Worm (Caenorhabditis elegans): ENCODE results near the gene B0228.9.
A peak's percentile ranks its signal among the peaks of the same experiment; 100 is the strongest.

B0228.9 gene

DNA sequence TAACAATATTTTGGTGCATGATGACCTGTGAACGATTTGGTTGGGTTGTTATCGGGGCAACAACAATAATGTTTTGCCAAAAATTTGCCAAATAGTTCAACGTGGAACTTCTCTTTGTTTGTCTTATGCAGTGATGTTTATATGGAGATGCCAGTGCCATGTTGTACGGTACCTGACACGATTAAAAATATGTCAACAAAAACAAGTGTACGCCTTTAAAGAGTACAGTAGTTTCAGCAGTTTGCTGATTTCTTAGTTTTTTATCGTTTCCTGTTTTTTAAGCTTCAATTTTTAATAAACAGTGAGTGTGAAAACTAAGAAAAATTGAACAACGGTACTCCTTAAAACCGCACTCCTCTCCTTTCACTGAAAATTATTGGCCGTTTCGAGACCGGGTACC lies 14.8 kb upstream of the B0228.9 start:
- TF ChIP-seq nhr-23 (tag; optimal IDR thresholded peaks at IDR 0.05) (no peak), pqm-1 (tag; optimal IDR thresholded peaks at IDR 0.05) (no peak), nhr-12 (tag; optimal IDR thresholded peaks at IDR 0.05) (no peak), elt-3 (tag; optimal IDR thresholded peaks at IDR 0.05) (no peak), elt-2 (tag; optimal IDR thresholded peaks at IDR 0.05) (no peak), ceh-16 (tag; optimal IDR thresholded peaks at IDR 0.05) (no peak), nhr-77 (tag; optimal IDR thresholded peaks at IDR 0.05) (no peak), ceh-28 (tag; optimal IDR thresholded peaks at IDR 0.05) (no peak), ceh-9 (tag; optimal IDR thresholded peaks at IDR 0.05) (no peak), nhr-76 (tag; optimal IDR thresholded peaks at IDR 0.05) (no peak), hmg-11 (tag; optimal IDR thresholded peaks at IDR 0.05) (no peak), fkh-10 (GFP tag; optimal IDR thresholded peaks at IDR 0.05) (no peak), ztf-11 (tag; optimal IDR thresholded peaks at IDR 0.05) (no peak), pha-4 (tag; optimal IDR thresholded peaks at IDR 0.05) (no peak), eor-1 (tag; optimal IDR thresholded peaks at IDR 0.05) (no peak), nhr-67 (tag; optimal IDR thresholded peaks at IDR 0.05) (no peak), fos-1 (tag; optimal IDR thresholded peaks at IDR 0.05) (no peak), nhr-43 (tag; optimal IDR thresholded peaks at IDR 0.05; ENCODE audit: poor library complexity, severe bottlenecking) (no peak), lin-15B (tag; optimal IDR thresholded peaks at IDR 0.05) (no peak), mdl-1 (tag; optimal IDR thresholded peaks at IDR 0.05) (no peak)

DNA sequence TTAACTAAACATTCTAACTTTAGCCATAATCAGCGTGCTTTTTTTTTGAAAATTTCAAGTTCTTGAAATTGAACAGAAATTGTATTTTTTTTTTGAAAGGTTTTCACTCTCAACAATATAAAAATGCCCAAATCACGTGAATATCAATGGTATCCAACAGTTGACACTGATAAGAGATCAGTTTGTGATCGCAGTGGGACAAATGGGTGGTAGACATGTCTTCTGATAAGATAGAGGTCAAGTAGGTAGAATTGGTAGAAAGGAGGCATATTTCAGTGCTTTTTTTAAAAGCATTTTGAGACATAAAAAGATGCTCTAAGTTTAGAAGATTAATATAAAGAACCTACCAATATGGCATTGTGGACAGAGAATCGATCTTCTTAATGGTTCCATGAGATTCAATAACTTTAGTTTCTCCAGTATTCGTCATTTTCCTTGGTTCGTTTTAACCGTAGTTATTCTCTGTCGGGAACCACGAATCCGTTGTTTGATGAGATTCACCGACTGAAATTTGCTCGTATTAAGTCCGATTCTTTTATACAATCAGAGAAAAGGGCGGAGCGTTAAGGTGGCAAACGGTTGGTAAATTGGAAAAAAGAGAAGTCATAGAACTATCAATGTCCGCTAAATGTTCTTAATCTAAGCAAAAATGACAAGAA lies 14.0 kb upstream of the B0228.9 start, which contains the start of gene mthf-1:
Gene mthf-1 (minus strand): TSS at position 504 of the 659 bp plus-strand sequence.
- TF ChIP-seq jun-1 (tag; optimal IDR thresholded peaks at IDR 0.05) (no peak), egl-27 (tag; optimal IDR thresholded peaks at IDR 0.05) (peak; percentile 5), pha-4 (tag; optimal IDR thresholded peaks at IDR 0.05) (peak; percentile 49), nhr-43 (tag; optimal IDR thresholded peaks at IDR 0.05; ENCODE audit: poor library complexity, severe bottlenecking) (peak; percentile 40), ama-1 (optimal IDR thresholded peaks at IDR 0.05) (peak; percentile 45), elt-2 (tag; optimal IDR thresholded peaks at IDR 0.05) (peak; percentile 94), elt-3 (tag; optimal IDR thresholded peaks at IDR 0.05) (peak in 2 of 3 experiments; percentile 36 to 87), nhr-23 (tag; optimal IDR thresholded peaks at IDR 0.05) (peak; percentile 58), nfya-1 (tag; optimal IDR thresholded peaks at IDR 0.05; ENCODE audit: insufficient read depth) (no peak), pqm-1 (tag; optimal IDR thresholded peaks at IDR 0.05) (peak; percentile 70), aly-2 (tag; optimal IDR thresholded peaks at IDR 0.05) (no peak)

DNA sequence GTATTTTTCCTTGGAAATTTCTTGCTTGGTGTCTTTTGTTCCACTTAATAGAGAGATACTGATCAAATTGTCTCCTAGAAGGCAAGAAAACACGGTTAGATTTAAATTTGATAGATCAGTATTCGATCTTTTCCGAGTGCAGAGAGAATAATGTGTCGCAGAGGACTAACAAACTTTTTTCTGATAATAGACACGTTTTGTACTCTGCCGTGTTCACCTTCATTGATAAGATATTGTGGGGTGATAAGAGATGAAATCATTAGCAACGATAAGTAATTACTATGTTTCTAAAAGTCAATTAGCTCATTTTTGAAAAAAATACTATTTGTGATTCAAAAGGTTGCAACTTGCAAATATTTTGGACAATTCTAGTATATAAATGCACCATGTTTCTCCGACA lies 13.2 kb upstream of the B0228.9 start:
- TF ChIP-seq mml-1 (tag; optimal IDR thresholded peaks at IDR 0.05) (no peak), zag-1 (tag; optimal IDR thresholded peaks at IDR 0.05) (no peak), ZK546.5 (tag; optimal IDR thresholded peaks at IDR 0.05) (no peak), ama-1 (optimal IDR thresholded peaks at IDR 0.05) (no peak), nhr-76 (tag; optimal IDR thresholded peaks at IDR 0.05) (no peak), ceh-16 (tag; optimal IDR thresholded peaks at IDR 0.05) (no peak), nhr-23 (tag; optimal IDR thresholded peaks at IDR 0.05) (peak; percentile 53), nhr-12 (tag; optimal IDR thresholded peaks at IDR 0.05) (no peak), daf-12 (tag; optimal IDR thresholded peaks at IDR 0.05) (no peak), unc-39 (tag; optimal IDR thresholded peaks at IDR 0.05) (no peak), egl-5 (tag; optimal IDR thresholded peaks at IDR 0.05) (no peak), nfya-1 (tag; optimal IDR thresholded peaks at IDR 0.05; ENCODE audit: insufficient read depth) (no peak), ztf-11 (tag; optimal IDR thresholded peaks at IDR 0.05) (no peak), fos-1 (tag; optimal IDR thresholded peaks at IDR 0.05) (no peak), ztf-4 (tag; optimal IDR thresholded peaks at IDR 0.05) (no peak), egl-27 (tag; optimal IDR thresholded peaks at IDR 0.05) (no peak), fkh-2 (tag; optimal IDR thresholded peaks at IDR 0.05) (no peak), pqm-1 (tag; optimal IDR thresholded peaks at IDR 0.05) (peak; percentile 89), tbx-2 (tag; optimal IDR thresholded peaks at IDR 0.05) (no peak), elt-2 (tag; optimal IDR thresholded peaks at IDR 0.05) (peak; percentile 89), eor-1 (tag; optimal IDR thresholded peaks at IDR 0.05) (no peak), hmg-11 (tag; optimal IDR thresholded peaks at IDR 0.05) (no peak), snpc-4 (tag; optimal IDR thresholded peaks at IDR 0.05) (no peak), lin-39 (tag; optimal IDR thresholded peaks at IDR 0.05) (no peak), nhr-237 (tag; optimal IDR thresholded peaks at IDR 0.05) (no peak), aly-2 (tag; optimal IDR thresholded peaks at IDR 0.05) (no peak), nhr-77 (tag; optimal IDR thresholded peaks at IDR 0.05) (no peak), unc-62 (GFP tag; optimal IDR thresholded peaks at IDR 0.05) (no peak), ceh-28 (tag; optimal IDR thresholded peaks at IDR 0.05) (no peak), elt-3 (tag; optimal IDR thresholded peaks at IDR 0.05) (peak in 2 of 3 experiments; percentile 89 to 90), lin-15B (tag; optimal IDR thresholded peaks at IDR 0.05) (no peak), nhr-43 (tag; optimal IDR thresholded peaks at IDR 0.05; ENCODE audit: poor library complexity, severe bottlenecking) (peak; percentile 45), elt-1 (tag; optimal IDR thresholded peaks at IDR 0.05) (peak; percentile 41), skn-1 (tag; optimal IDR thresholded peaks at IDR 0.05) (no peak), pha-4 (tag; optimal IDR thresholded peaks at IDR 0.05) (no peak), nhr-28 (tag; optimal IDR thresholded peaks at IDR 0.05) (no peak), nhr-25 (tag; optimal IDR thresholded peaks at IDR 0.05) (peak; percentile 25), mdl-1 (tag; optimal IDR thresholded peaks at IDR 0.05) (no peak), fkh-10 (GFP tag; optimal IDR thresholded peaks at IDR 0.05) (no peak), R02D3.7 (tag; optimal IDR thresholded peaks at IDR 0.05) (no peak), ceh-82 (tag; optimal IDR thresholded peaks at IDR 0.05) (no peak), jun-1 (tag; optimal IDR thresholded peaks at IDR 0.05) (peak; percentile 22), ceh-9 (tag; optimal IDR thresholded peaks at IDR 0.05) (no peak)

All from whole organism, L3 larva.